Worm (Caenorhabditis elegans): ENCODE data around the gene bli-6.
"Not testable (repeated sequence)": the region's sequence is repeated elsewhere in the genome, so short reads cannot be mapped to it uniquely, and the experiment has no call there.

DNA sequence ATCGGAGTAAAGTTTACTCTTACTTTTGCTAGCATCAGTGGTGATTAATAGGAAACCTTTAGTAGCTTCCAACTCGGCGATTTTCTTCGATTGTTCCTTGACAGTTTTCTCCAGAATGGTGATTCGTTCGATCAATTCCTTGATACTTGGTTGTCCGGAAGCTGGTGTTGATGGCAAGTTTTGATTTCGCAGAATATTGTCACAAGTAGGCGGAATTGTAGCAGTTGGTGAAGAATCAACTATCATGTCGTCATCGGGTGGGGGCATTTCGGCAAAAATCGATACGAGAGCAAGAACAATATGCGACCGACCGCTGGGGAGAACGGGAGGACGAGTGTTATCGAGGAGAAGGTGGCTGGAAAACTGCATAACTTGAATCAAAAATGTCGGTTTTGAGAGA is 29.7 kb upstream of the bli-6 start, which contains the start of gene Y73B6BL.289:
- not testable (repeated sequence) for TF ChIP-seq nhr-28 (tag; optimal IDR thresholded peaks at IDR 0.05); unc-62 (GFP tag; optimal IDR thresholded peaks at IDR 0.05); ama-1 (optimal IDR thresholded peaks at IDR 0.05); nhr-237 (tag; optimal IDR thresholded peaks at IDR 0.05); elt-2 (tag; optimal IDR thresholded peaks at IDR 0.05); ceh-16 (tag; optimal IDR thresholded peaks at IDR 0.05); mdl-1 (tag; optimal IDR thresholded peaks at IDR 0.05); zag-1 (tag; optimal IDR thresholded peaks at IDR 0.05); nfya-1 (tag; optimal IDR thresholded peaks at IDR 0.05; ENCODE audit: insufficient read depth); snpc-4 (tag; optimal IDR thresholded peaks at IDR 0.05); mml-1 (tag; optimal IDR thresholded peaks at IDR 0.05); nhr-23 (tag; optimal IDR thresholded peaks at IDR 0.05); nhr-76 (tag; optimal IDR thresholded peaks at IDR 0.05)
